Fruit fly (Drosophila melanogaster): ENCODE measurements around the gene eIF3f1.

eIF3f1 gene

dm6 chr3R:4726294-4726693 is 12.3 kb upstream of the eIF3f1 start:
- no peak for TF ChIP-seq CrebB (tag; optimal IDR thresholded peaks at IDR 0.05)
- peak; percentile 65 for TF ChIP-seq crol (GFP tag; IDR thresholded peaks at IDR 0.05)
- TF ChIP-seq Hr51 (GFP tag; optimal IDR thresholded peaks at IDR 0.05): no peak
- no peak for TF ChIP-seq BEAF-32 (GFP tag; optimal IDR thresholded peaks at IDR 0.05)
- no peak for TF ChIP-seq CG15479 (GFP tag; optimal IDR thresholded peaks at IDR 0.05)
- TF ChIP-seq ATbp (GFP tag; optimal IDR thresholded peaks at IDR 0.05): no peak
- TF ChIP-seq CG15073 (GFP tag; optimal IDR thresholded peaks at IDR 0.05): no peak
- no peak for TF ChIP-seq pfk (GFP tag; optimal IDR thresholded peaks at IDR 0.05)
- 0 out of 2 replicates have a peak, but pooled peaks have one; percentile 15 for TF ChIP-seq CG32532 (GFP tag; IDR thresholded peaks at IDR 0.05)
- no peak for TF ChIP-seq slbo (GFP tag; IDR thresholded peaks at IDR 0.05)
- no peak for TF ChIP-seq hkb (optimal IDR thresholded peaks at IDR 0.05)
- no peak for TF ChIP-seq hkb (GFP tag; IDR thresholded peaks at IDR 0.05)
- TF ChIP-seq CG2202 (tag; optimal IDR thresholded peaks at IDR 0.05): no peak
- no peak for TF ChIP-seq YL-1 (GFP tag; optimal IDR thresholded peaks at IDR 0.05)
- TF ChIP-seq stc (GFP tag; IDR thresholded peaks at IDR 0.05): no peak
- TF ChIP-seq CG42726 (GFP tag; IDR thresholded peaks at IDR 0.05; ENCODE audit: partially characterized antibody): no peak
- no peak for TF ChIP-seq sug (tag; optimal IDR thresholded peaks at IDR 0.05)
- TF ChIP-seq Pdp1 (GFP tag; optimal IDR thresholded peaks at IDR 0.05): peak in 1 of 2 experiments; percentile 79
- no peak for TF ChIP-seq btn (GFP tag; optimal IDR thresholded peaks at IDR 0.05)
- TF ChIP-seq Bgb (GFP tag; IDR thresholded peaks at IDR 0.05; ENCODE audit: partially characterized antibody): 0 out of 2 replicates have a peak, but pooled peaks have one; percentile 29
- no peak for TF ChIP-seq ftz-f1 (GFP tag; optimal IDR thresholded peaks at IDR 0.05)
- TF ChIP-seq fu2 (GFP tag; optimal IDR thresholded peaks at IDR 0.05): no peak
- no peak for TF ChIP-seq E2f1 (GFP tag; IDR thresholded peaks at IDR 0.05)
- TF ChIP-seq CG17612 (GFP tag; IDR thresholded peaks at IDR 0.05): no peak
- no peak for TF ChIP-seq disco-r (GFP tag; optimal IDR thresholded peaks at IDR 0.05)
- no peak for TF ChIP-seq NFAT (GFP tag; IDR thresholded peaks at IDR 0.05)
- TF ChIP-seq CG10654 (GFP tag; optimal IDR thresholded peaks at IDR 0.05): no peak
- TF ChIP-seq CG17912 (GFP tag; optimal IDR thresholded peaks at IDR 0.05): no peak
- no peak for TF ChIP-seq ato (GFP tag; IDR thresholded peaks at IDR 0.05; ENCODE audit: partially characterized antibody)
- no peak for TF ChIP-seq Oli (tag; optimal IDR thresholded peaks at IDR 0.05)
- no peak for TF ChIP-seq CG1024 (GFP tag; IDR thresholded peaks at IDR 0.05)
- no peak for TF ChIP-seq phol (tag; optimal IDR thresholded peaks at IDR 0.05)
- TF ChIP-seq MBD-R2 (GFP tag; IDR thresholded peaks at IDR 0.05): no peak
- no peak for TF ChIP-seq dysf (GFP tag; IDR thresholded peaks at IDR 0.05)
- TF ChIP-seq HLHmδ (GFP tag; optimal IDR thresholded peaks at IDR 0.05): no peak
- TF ChIP-seq CG12659 (GFP tag; optimal IDR thresholded peaks at IDR 0.05): no peak
- peak; percentile 48 for TF ChIP-seq Ets65A (GFP tag)
- no peak for TF ChIP-seq jigr1 (GFP tag; IDR thresholded peaks at IDR 0.05)
- TF ChIP-seq cato (GFP tag; optimal IDR thresholded peaks at IDR 0.05; ENCODE audit: borderline replicate concordance): no peak
- no peak for TF ChIP-seq NfI (GFP tag; optimal IDR thresholded peaks at IDR 0.05)
- TF ChIP-seq kni (GFP tag; optimal IDR thresholded peaks at IDR 0.05): peak; percentile 67
- TF ChIP-seq CG18262 (tag; optimal IDR thresholded peaks at IDR 0.05): no peak
- TF ChIP-seq CG11085 (GFP tag; IDR thresholded peaks at IDR 0.05): no peak
- TF ChIP-seq CG3995 (GFP tag; optimal IDR thresholded peaks at IDR 0.05): no peak
- TF ChIP-seq Drgx (GFP tag; IDR thresholded peaks at IDR 0.05): 0 out of 2 replicates have a peak, but pooled peaks have one; percentile 17
- TF ChIP-seq CG10565 (GFP tag; optimal IDR thresholded peaks at IDR 0.05): no peak
- TF ChIP-seq B-H2 (GFP tag; optimal IDR thresholded peaks at IDR 0.05): no peak
- TF ChIP-seq Hr78 (GFP tag; optimal IDR thresholded peaks at IDR 0.05): peak in 1 of 2 experiments; percentile 27
- no peak for TF ChIP-seq CG6689 (GFP tag; IDR thresholded peaks at IDR 0.05)
- TF ChIP-seq Camta (GFP tag; optimal IDR thresholded peaks at IDR 0.05): no peak
- no peak for TF ChIP-seq schlank (tag; optimal IDR thresholded peaks at IDR 0.05)

Data from whole organism, embryonic.